Worm (Caenorhabditis elegans) whole organism, young adult: Measurements from ENCODE around the gene ZK617.26.

Experiments
- B0019.2 ChIP-seq: fragments of 200-800 bp; sonication (Bioruptor generic); conservative IDR thresholded peaks from 2 replicates; pipeline ENCODE4 v1.3.6; 2022; ENCODE audit warnings: missing genetic modification reagents, missing genetic modification characterization, missing compliant biosample characterization
- B0035.1 ChIP-seq: sonication (generic microtip); optimal IDR thresholded peaks from 2 replicates; lab custom pipeline; 2016; ENCODE audit warnings: missing genetic modification characterization, mild to moderate bottlenecking, missing compliant biosample characterization, missing genotype, missing genetic modification reagents
- B0336.3 ChIP-seq: fragments of 200-800 bp; sonication (Bioruptor generic); IDR thresholded peaks from 2 replicates; pipeline ENCODE4 v1.3.6; 2022; ENCODE audit warnings: missing genetic modification characterization, missing compliant biosample characterization
- C06A6.2 ChIP-seq: fragments of 200-800 bp; sonication (Bioruptor generic); conservative IDR thresholded peaks from 2 replicates; pipeline ENCODE4 v1.3.6; 2022; ENCODE audit warnings: missing genetic modification characterization, missing compliant biosample characterization
- D2030.7 ChIP-seq: fragments of 200-800 bp; sonication (Bioruptor generic); IDR thresholded peaks from 2 replicates; pipeline ENCODE4 v1.3.6; 2022; ENCODE audit warnings: missing genetic modification reagents, missing genetic modification characterization, missing compliant biosample characterization
- F22D6.2 ChIP-seq: sonication (generic microtip); optimal IDR thresholded peaks from 2 replicates; lab custom pipeline; 2016; ENCODE audit warnings: mild to moderate bottlenecking, missing genetic modification characterization, missing compliant biosample characterization
- F23B12.7 ChIP-seq: sonication (generic microtip); optimal IDR thresholded peaks from 2 replicates; lab custom pipeline; 2017; ENCODE audit warnings: missing genetic modification characterization, mild to moderate bottlenecking, missing compliant biosample characterization, antibody characterized with exemption, moderate library complexity; ENCODE audit not compliant: insufficient read depth
- F49E8.2 ChIP-seq: sonication (generic microtip); optimal IDR thresholded peaks from 3 replicates; lab custom pipeline; 2017; ENCODE audit warnings: missing genetic modification characterization, mild to moderate bottlenecking, missing compliant biosample characterization, antibody characterized with exemption, moderate library complexity; ENCODE audit not compliant: insufficient read depth
- Y56A3A.18 ChIP-seq: fragments of 200-800 bp; sonication (Bioruptor generic); IDR thresholded peaks from 2 replicates; pipeline ENCODE4 v1.3.6; 2022; ENCODE audit warnings: missing genetic modification reagents, missing genetic modification characterization, missing compliant biosample characterization
- Y95B8A.8 ChIP-seq: fragments of 200-800 bp; sonication (Bioruptor generic); IDR thresholded peaks from 2 replicates; pipeline ENCODE4 v1.3.6; 2022; ENCODE audit warnings: missing genetic modification reagents, missing genetic modification characterization, missing compliant biosample characterization
- ZK185.1 ChIP-seq: sonication (generic microtip); optimal IDR thresholded peaks from 2 replicates; lab custom pipeline; 2016; ENCODE audit warnings: mild to moderate bottlenecking, missing genetic modification characterization, missing compliant biosample characterization; ENCODE audit not compliant: poor library complexity, severe bottlenecking
- aptf-3 ChIP-seq: fragments of 200-800 bp; sonication (Bioruptor generic); IDR thresholded peaks from 2 replicates; pipeline ENCODE4 v1.3.6; 2022; ENCODE audit warnings: missing genetic modification characterization, missing compliant biosample characterization
- athp-1 ChIP-seq: sonication (generic microtip); optimal IDR thresholded peaks from 2 replicates; lab custom pipeline; 2017; ENCODE audit warnings: mild to moderate bottlenecking, missing genetic modification characterization, missing compliant biosample characterization
- attf-3 ChIP-seq: fragments of 200-800 bp; sonication (Bioruptor generic); conservative IDR thresholded peaks from 2 replicates; pipeline ENCODE4 v1.3.6; 2022; ENCODE audit warnings: missing genetic modification reagents, missing genetic modification characterization, missing compliant biosample characterization
- attf-5 ChIP-seq: fragments of 200-800 bp; sonication (Bioruptor generic); optimal IDR thresholded peaks from 2 replicates; lab custom pipeline; 2018; ENCODE audit warnings: mild to moderate bottlenecking, missing genetic modification characterization, missing compliant biosample characterization
- attf-6 ChIP-seq: fragments of 200-800 bp; sonication (Bioruptor generic); IDR thresholded peaks from 2 replicates; pipeline ENCODE4 v1.3.6; 2022; ENCODE audit warnings: missing genetic modification reagents, missing genetic modification characterization, missing compliant biosample characterization
- ceh-100 ChIP-seq: fragments of 200-800 bp; sonication (Bioruptor generic); IDR thresholded peaks from 2 replicates; pipeline ENCODE4 v1.3.6; 2022; ENCODE audit warnings: missing genetic modification reagents, missing genetic modification characterization, missing compliant biosample characterization
- ceh-27 ChIP-seq: fragments of 200-800 bp; sonication (Bioruptor generic); optimal IDR thresholded peaks from 2 replicates; lab custom pipeline; 2018; ENCODE audit warnings: mild to moderate bottlenecking, missing genetic modification characterization, moderate library complexity, missing compliant biosample characterization
- chd-7 ChIP-seq: sonication (generic microtip); optimal IDR thresholded peaks from 2 replicates; lab custom pipeline; 2016; ENCODE audit warnings: mild to moderate bottlenecking, missing genetic modification characterization, moderate library complexity, missing compliant biosample characterization
- dox-1 ChIP-seq: fragments of 200-800 bp; sonication (Bioruptor generic); IDR thresholded peaks from 2 replicates; pipeline ENCODE4 v1.3.6; 2022; ENCODE audit warnings: missing genetic modification reagents, missing genetic modification characterization, missing compliant biosample characterization
- dpl-1 ChIP-seq: fragments of 150-350 bp; optimal IDR thresholded peaks from 2 replicates; lab custom pipeline; 2014; ENCODE audit warnings: missing biosample characterization, missing genetic modification reagents, missing genetic modification characterization
- efl-1 ChIP-seq: fragments of 150-350 bp; optimal IDR thresholded peaks from 2 replicates; lab custom pipeline; 2014; ENCODE audit warnings: missing biosample characterization, missing genetic modification reagents, missing genetic modification characterization
- ekl-4 ChIP-seq: fragments of 200-800 bp; sonication (Bioruptor generic); IDR thresholded peaks from 2 replicates; pipeline ENCODE4 v1.3.6; 2022; ENCODE audit warnings: missing genetic modification reagents, missing genetic modification characterization, missing compliant biosample characterization
- ets-4 ChIP-seq: fragments of 200-800 bp; sonication (Bioruptor generic); optimal IDR thresholded peaks from 2 replicates; lab custom pipeline; 2018; ENCODE audit warnings: mild to moderate bottlenecking, missing genetic modification characterization, missing compliant biosample characterization
- hmg-1.2 ChIP-seq: fragments of 200-800 bp; sonication (Bioruptor generic); IDR thresholded peaks from 2 replicates; pipeline ENCODE4 v1.3.6; 2022; ENCODE audit warnings: missing genetic modification reagents, missing genetic modification characterization, missing compliant biosample characterization
- lin-35 ChIP-seq, 3 experiments: fragments of 150-350 bp in 2 of 3; sonication (generic microtip) in 1 of 3; optimal IDR thresholded peaks; 2 replicates each; lab custom pipeline; 2014 to 2018; ENCODE audit warnings: missing biosample characterization in 3 of 3, missing genetic modification characterization in 3 of 3, missing genetic modification reagents in 3 of 3
- lin-54 ChIP-seq: fragments of 200-800 bp; sonication (Bioruptor generic); optimal IDR thresholded peaks from 2 replicates; lab custom pipeline; 2018; ENCODE audit warnings: mild to moderate bottlenecking, missing genetic modification characterization, missing compliant biosample characterization
- lir-1 ChIP-seq: fragments of 200-800 bp; sonication (Bioruptor generic); conservative IDR thresholded peaks from 2 replicates; pipeline ENCODE4 v1.3.6; 2022; ENCODE audit warnings: missing genetic modification reagents, missing genetic modification characterization, missing compliant biosample characterization
- madf-8 ChIP-seq: fragments of 200-800 bp; sonication (Bioruptor generic); conservative IDR thresholded peaks from 2 replicates; pipeline ENCODE4 v1.3.6; 2022; ENCODE audit warnings: missing genetic modification reagents, missing genetic modification characterization, missing compliant biosample characterization
- mcd-1 ChIP-seq: fragments of 200-800 bp; sonication (Bioruptor generic); IDR thresholded peaks from 2 replicates; pipeline ENCODE4 v1.3.6; 2022; ENCODE audit warnings: missing genetic modification reagents, missing genetic modification characterization, missing compliant biosample characterization
- mes-4 ChIP-seq: sonication (generic microtip); optimal IDR thresholded peaks from 2 replicates; lab custom pipeline; 2016; ENCODE audit warnings: missing genotype, missing genetic modification characterization, missing compliant biosample characterization
- nhr-179 ChIP-seq: sonication (generic microtip); optimal IDR thresholded peaks from 2 replicates; lab custom pipeline; 2016; ENCODE audit warnings: mild to moderate bottlenecking, missing genetic modification characterization, missing compliant biosample characterization
- nhr-80 ChIP-seq: sonication (generic microtip); optimal IDR thresholded peaks from 2 replicates; lab custom pipeline; 2016; ENCODE audit warnings: missing genetic modification characterization, missing compliant biosample characterization
- pha-4 ChIP-seq: fragments of 150-350 bp; sonication (generic microtip); optimal IDR thresholded peaks from 2 replicates; lab custom pipeline; 2014; ENCODE audit warnings: missing biosample characterization, missing genetic modification reagents, missing genetic modification characterization
- rcor-1 ChIP-seq: fragments of 200-800 bp; sonication (Bioruptor generic); IDR thresholded peaks from 2 replicates; pipeline ENCODE4 v1.3.6; 2022; ENCODE audit warnings: missing genetic modification reagents, missing genetic modification characterization, missing compliant biosample characterization
- sea-2 ChIP-seq: fragments of 200-800 bp; sonication (Bioruptor generic); IDR thresholded peaks from 2 replicates; pipeline ENCODE4 v1.3.6; 2022; ENCODE audit warnings: missing genetic modification characterization, missing compliant biosample characterization
- xnd-1 ChIP-seq: sonication (generic microtip); optimal IDR thresholded peaks from 2 replicates; lab custom pipeline; 2016; ENCODE audit warnings: missing genotype, missing genetic modification reagents, missing genetic modification characterization, missing compliant biosample characterization
- ztf-18 ChIP-seq: sonication (generic microtip); optimal IDR thresholded peaks from 2 replicates; lab custom pipeline; 2016; ENCODE audit warnings: missing genotype, mild to moderate bottlenecking, missing genetic modification characterization, missing compliant biosample characterization
- ztf-6 ChIP-seq: fragments of 200-800 bp; sonication (Bioruptor generic); IDR thresholded peaks from 2 replicates; pipeline ENCODE4 v1.3.6; 2022; ENCODE audit warnings: missing genetic modification reagents, missing genetic modification characterization, missing compliant biosample characterization

The ZK617.26 gene

ce11 chrIV:11961485-11962255 is 49.1 kb downstream of the ZK617.26 start, which contains the start of gene ZK829.7 (continued):
- TF ChIP-seq athp-1 (tag; lab: Kevin White, UChicago) = peak; percentile 0
- TF ChIP-seq D2030.7 (GFP tag; lab: Robert Waterston, UW) = no peak
- TF ChIP-seq lin-35 (GFP tag; optimal IDR thresholded peaks at IDR 0.05; lab: Kevin White, UChicago) = peak; percentile 47 to 87 (median 50)
- TF ChIP-seq sea-2 = no peak
- 0 out of 2 replicates have a peak, but pooled peaks have one; percentile 57 for TF ChIP-seq Y56A3A.18
- TF ChIP-seq dpl-1 (GFP tag; lab: Kevin White, UChicago) = peak; percentile 81
- no peak for TF ChIP-seq nhr-179 (tag; lab: Kevin White, UChicago)
- peak; percentile 66; the same call in 1 of the 2 replicates for TF ChIP-seq dox-1 (GFP tag; lab: Robert Waterston, UW)
- TF ChIP-seq aptf-3 (GFP tag; lab: Robert Waterston, UW) = no peak
- peak; percentile 94 for TF ChIP-seq ztf-18 (tag; lab: Kevin White, UChicago)
- peak; percentile 38; the same call in 1 of the 2 replicates for TF ChIP-seq ceh-100 (GFP tag; lab: Robert Waterston, UW)
- peak; percentile 45 for TF ChIP-seq xnd-1
- TF ChIP-seq F49E8.2 (tag; lab: Kevin White, UChicago) = peak; percentile 30
- TF ChIP-seq madf-8 (GFP tag; lab: Robert Waterston, UW) = peak; percentile 38
- peak; percentile 50; the same call in 1 of the 2 replicates for TF ChIP-seq B0336.3
- TF ChIP-seq lir-1 (GFP tag; lab: Robert Waterston, UW) = 0 out of 2 replicates have a peak, but pooled peaks have one; percentile 38
- TF ChIP-seq ztf-6 (GFP tag; lab: Robert Waterston, UW) = no peak
- TF ChIP-seq ets-4 (GFP tag; lab: Kevin White, UChicago) = no peak
- peak; percentile 16 for TF ChIP-seq pha-4 (tag; lab: Kevin White, UChicago)
- peak; percentile 44 for TF ChIP-seq ZK185.1 (tag; lab: Kevin White, UChicago)
- peak; percentile 55 for TF ChIP-seq ceh-27 (GFP tag; lab: Kevin White, UChicago)
- TF ChIP-seq lin-54 (GFP tag; lab: Kevin White, UChicago) = peak; percentile 96
- peak; percentile 67 for TF ChIP-seq mcd-1 (GFP tag; lab: Robert Waterston, UW)
- TF ChIP-seq attf-3 (GFP tag; lab: Robert Waterston, UW) = peak; percentile 54; the same call in 1 of the 2 replicates
- peak; percentile 82 for TF ChIP-seq efl-1 (GFP tag; lab: Kevin White, UChicago)
- TF ChIP-seq C06A6.2 = peak; percentile 31; the same call in 1 of the 2 replicates
- TF ChIP-seq nhr-80 (tag; lab: Kevin White, UChicago) = peak; percentile 5
- TF ChIP-seq attf-5 (GFP tag; lab: Kevin White, UChicago) = no peak
- peak; percentile 38; the same call in 1 of the 2 replicates for TF ChIP-seq ekl-4 (GFP tag; lab: Robert Waterston, UW)
- TF ChIP-seq F22D6.2 = no peak
- peak; percentile 20; the same call in 1 of the 2 replicates for TF ChIP-seq hmg-1.2 (GFP tag; lab: Robert Waterston, UW)
- TF ChIP-seq attf-6 = 0 out of 2 replicates have a peak, but pooled peaks have one; percentile 42
- TF ChIP-seq mes-4 = no peak
- TF ChIP-seq F23B12.7 (tag; lab: Kevin White, UChicago) = peak; percentile 18
- TF ChIP-seq B0035.1 (tag; lab: Kevin White, UChicago) = no peak
- no peak for TF ChIP-seq Y95B8A.8
- no peak for TF ChIP-seq chd-7 (tag; lab: Kevin White, UChicago)
- TF ChIP-seq rcor-1 = peak; percentile 50
- no peak for TF ChIP-seq B0019.2 (GFP tag; lab: Robert Waterston, UW)
- TF ChIP-seq, all 124 proteins: peak for 38
